Fruit fly (Drosophila melanogaster) whole organism, prepupa: ENCODE results near the gene Cyp4d2.

Experiments used
- Blimp-1 ChIP-seq: fragments of 200-800 bp; sonication (Bioruptor generic); optimal IDR thresholded peaks from 3 replicates; lab custom pipeline; 2017; ENCODE audit warnings: missing biosample characterization, missing genetic modification characterization, mild to moderate bottlenecking, moderate library complexity, missing genetic modification reagents
- CG16779 ChIP-seq: fragments of 200-800 bp; sonication (Bioruptor generic); optimal IDR thresholded peaks from 3 replicates; lab custom pipeline; 2017; ENCODE audit warnings: missing biosample characterization, mild to moderate bottlenecking, missing genetic modification characterization
- CG8119 ChIP-seq: fragments of 200-800 bp; sonication (Bioruptor generic); IDR thresholded peaks from 3 replicates; pipeline ENCODE4 v1.3.6; 2022; ENCODE audit warnings: missing biosample characterization, missing genetic modification characterization
- Sox15 ChIP-seq: fragments of 200-800 bp; sonication (Bioruptor generic); optimal IDR thresholded peaks from 3 replicates; lab custom pipeline; 2016; ENCODE audit warnings: missing biosample characterization, missing genetic modification characterization
- dac ChIP-seq: fragments of 200-800 bp; sonication (Bioruptor generic); optimal IDR thresholded peaks from 2 replicates; lab custom pipeline; 2017; ENCODE audit warnings: missing biosample characterization, mild to moderate bottlenecking, missing genetic modification characterization
- lz ChIP-seq: fragments of 200-800 bp; sonication (Bioruptor generic); optimal IDR thresholded peaks from 3 replicates; lab custom pipeline; 2016; ENCODE audit warnings: missing biosample characterization, missing genetic modification characterization
- vri ChIP-seq: fragments of 200-800 bp; sonication (Bioruptor generic); optimal IDR thresholded peaks from 3 replicates; lab custom pipeline; 2016; ENCODE audit warnings: missing biosample characterization, mild to moderate bottlenecking, missing genetic modification characterization

- TF ChIP-seq Blimp-1 (GFP tag; lab: Kevin White, UChicago), result no peak
- no peak for TF ChIP-seq CG16779 (tag; lab: Kevin White, UChicago)
- no peak for TF ChIP-seq CG8119 (GFP tag; lab: Robert Waterston, UW)
- no peak for TF ChIP-seq lz (GFP tag; lab: Kevin White, UChicago)
- no peak for TF ChIP-seq dac (GFP tag; lab: Kevin White, UChicago)
- no peak for TF ChIP-seq vri
- TF ChIP-seq Sox15, result no peak
These were observed 22.4 kb downstream of the Cyp4d2 start for dm6 chrX:2198272-2198571.
